Fruit fly (Drosophila melanogaster) whole organism, embryonic: ENCODE measurements around the gene CG12990.
A peak's percentile ranks its signal among the peaks of the same experiment; 100 is the strongest.

Experiments
- CG10462 ChIP-seq: fragments of 200-800 bp; sonication (Bioruptor generic); optimal IDR thresholded peaks from 2 replicates; lab custom pipeline; 2016; ENCODE audit warnings: missing biosample characterization, missing genetic modification characterization
- CG10654 ChIP-seq: fragments of 200-800 bp; sonication (Bioruptor generic); optimal IDR thresholded peaks from 2 replicates; lab custom pipeline; 2016; ENCODE audit warnings: missing biosample characterization, missing genetic modification characterization
- CG11247 ChIP-seq: fragments of 200-800 bp; sonication (Bioruptor generic); IDR thresholded peaks from 2 replicates; pipeline ENCODE4 v1.3.6; 2022; ENCODE audit warnings: missing biosample characterization, missing genetic modification characterization
- CG11695 ChIP-seq: fragments of 200-800 bp; sonication (Bioruptor generic); IDR thresholded peaks from 3 replicates; pipeline ENCODE4 v1.3.6; 2022; ENCODE audit warnings: missing biosample characterization, missing genetic modification characterization
- CG1233 ChIP-seq: fragments of 200-800 bp; sonication (Bioruptor generic); optimal IDR thresholded peaks from 4 replicates; lab custom pipeline; 2018; ENCODE audit warnings: missing biosample characterization, mild to moderate bottlenecking, missing genetic modification characterization
- CG12769 ChIP-seq: fragments of 200-800 bp; sonication (Bioruptor generic); optimal IDR thresholded peaks from 2 replicates; lab custom pipeline; 2019; ENCODE audit warnings: missing biosample characterization, mild to moderate bottlenecking, missing genetic modification characterization, moderate library complexity
- CG13296 ChIP-seq: fragments of 200-800 bp; sonication (Bioruptor generic); optimal IDR thresholded peaks from 3 replicates; lab custom pipeline; 2018; ENCODE audit warnings: missing biosample characterization, mild to moderate bottlenecking, missing genetic modification characterization
- CG13424 ChIP-seq: fragments of 200-800 bp; sonication (Bioruptor generic); optimal IDR thresholded peaks from 2 replicates; lab custom pipeline; 2019; ENCODE audit warnings: missing biosample characterization, mild to moderate bottlenecking, missing genetic modification characterization, moderate library complexity
- CG13775 ChIP-seq: fragments of 200-800 bp; sonication (Bioruptor generic); optimal IDR thresholded peaks from 3 replicates; lab custom pipeline; 2017; ENCODE audit warnings: missing biosample characterization, mild to moderate bottlenecking, missing genetic modification characterization
- CG15073 ChIP-seq: fragments of 200-800 bp; sonication (Bioruptor generic); optimal IDR thresholded peaks from 2 replicates; lab custom pipeline; 2016; ENCODE audit warnings: missing biosample characterization, missing genetic modification characterization
- CG17359 ChIP-seq: fragments of 200-800 bp; sonication (Bioruptor generic); optimal IDR thresholded peaks from 3 replicates; lab custom pipeline; 2018; ENCODE audit warnings: missing biosample characterization, mild to moderate bottlenecking, missing genetic modification characterization, moderate library complexity
- CG2712 ChIP-seq: fragments of 200-800 bp; optimal IDR thresholded peaks from 3 replicates; lab custom pipeline; 2019; ENCODE audit warnings: missing biosample characterization, mild to moderate bottlenecking, missing genetic modification characterization, moderate library complexity
- CG2875 ChIP-seq: fragments of 200-800 bp; sonication (Bioruptor generic); optimal IDR thresholded peaks from 2 replicates; lab custom pipeline; 2017; ENCODE audit warnings: missing biosample characterization, mild to moderate bottlenecking, missing genetic modification characterization, missing genetic modification reagents
- CG3407 ChIP-seq: fragments of 200-800 bp; sonication (Bioruptor generic); optimal IDR thresholded peaks from 2 replicates; lab custom pipeline; 2018; ENCODE audit warnings: missing biosample characterization, mild to moderate bottlenecking, missing genetic modification characterization
- CG4730 ChIP-seq: fragments of 200-800 bp; sonication (Bioruptor generic); IDR thresholded peaks from 2 replicates; pipeline ENCODE4 v1.3.6; 2022; ENCODE audit warnings: missing biosample characterization, missing genetic modification characterization
- CG7963 ChIP-seq: fragments of 200-800 bp; sonication (Bioruptor generic); IDR thresholded peaks from 3 replicates; pipeline ENCODE4 v1.3.6; 2022; ENCODE audit warnings: missing biosample characterization, missing genetic modification characterization; ENCODE audit not compliant: partially characterized antibody
- CG9215 ChIP-seq: fragments of 200-800 bp; sonication (Bioruptor generic); IDR thresholded peaks from 2 replicates; pipeline ENCODE4 v1.3.6; 2022; ENCODE audit warnings: missing biosample characterization, missing genetic modification characterization
- CG9609 ChIP-seq: fragments of 200-800 bp; sonication (Bioruptor generic); optimal IDR thresholded peaks from 3 replicates; lab custom pipeline; 2016; ENCODE audit warnings: missing biosample characterization, missing genetic modification characterization
- CG9817 ChIP-seq: fragments of 200-800 bp; sonication (Bioruptor generic); optimal IDR thresholded peaks from 2 replicates; lab custom pipeline; 2018; ENCODE audit warnings: missing biosample characterization, mild to moderate bottlenecking, missing genetic modification characterization, moderate library complexity
- CG9932 ChIP-seq: fragments of 200-800 bp; sonication (Bioruptor generic); IDR thresholded peaks from 2 replicates; pipeline ENCODE4 v1.3.6; 2022; ENCODE audit warnings: missing biosample characterization, missing genetic modification characterization
- CHES-1-like ChIP-seq: fragments of 200-800 bp; sonication (Bioruptor generic); optimal IDR thresholded peaks from 2 replicates; lab custom pipeline; 2016; ENCODE audit warnings: missing biosample characterization, missing genetic modification characterization
- GATAe ChIP-seq: fragments of 200-800 bp; sonication (Bioruptor generic); conservative IDR thresholded peaks from 2 replicates; pipeline ENCODE4 v1.3.6; 2022; ENCODE audit warnings: missing biosample characterization, missing genetic modification characterization
- H2.0 ChIP-seq: fragments of 200-800 bp; sonication (Bioruptor generic); IDR thresholded peaks from 2 replicates; pipeline ENCODE4 v1.3.6; 2022; ENCODE audit warnings: missing biosample characterization, missing genetic modification characterization
- Hr3 ChIP-seq: fragments of 200-800 bp; sonication (Bioruptor generic); optimal IDR thresholded peaks from 3 replicates; lab custom pipeline; 2016; ENCODE audit warnings: missing biosample characterization, missing genetic modification characterization
- MBD-R2 ChIP-seq: fragments of 200-800 bp; sonication (Bioruptor generic); IDR thresholded peaks from 2 replicates; pipeline ENCODE4 v1.3.6; 2022; ENCODE audit warnings: missing biosample characterization, missing genetic modification characterization
- Max ChIP-seq: fragments of 200-800 bp; sonication (Bioruptor generic); optimal IDR thresholded peaks from 2 replicates; lab custom pipeline; 2016; ENCODE audit warnings: missing biosample characterization, mild to moderate bottlenecking, missing genetic modification characterization
- Nf-YA ChIP-seq: fragments of 200-800 bp; sonication (Bioruptor generic); IDR thresholded peaks from 2 replicates; pipeline ENCODE4 v1.3.6; 2022; ENCODE audit warnings: missing biosample characterization, missing genetic modification characterization
- Optix ChIP-seq: fragments of 200-800 bp; sonication (Bioruptor generic); IDR thresholded peaks from 3 replicates; pipeline ENCODE4 v1.3.6; 2022; ENCODE audit warnings: missing biosample characterization, missing genetic modification characterization
- Stat92E ChIP-seq, 3 experiments: fragments of >200 bp in 2 of 3; fragments of 200-800 bp in 1 of 3; sonication (Bioruptor generic) in 1 of 3; optimal IDR thresholded peaks; 2 replicates each; lab custom pipeline; 2017 to 2019; ENCODE audit warnings: missing biosample characterization in 3 of 3, missing genetic modification characterization in 3 of 3, mild to moderate bottlenecking in 1 of 3, moderate library complexity in 1 of 3
- bab2 ChIP-seq: fragments of 200-800 bp; sonication (Bioruptor generic); optimal IDR thresholded peaks from 2 replicates; lab custom pipeline; 2016; ENCODE audit warnings: missing biosample characterization, missing genetic modification characterization
- chif ChIP-seq, 2 experiments: fragments of 200-800 bp; sonication (Bioruptor generic); optimal IDR thresholded peaks; 3 replicates each; lab custom pipeline; 2016; ENCODE audit warnings: missing biosample characterization in 2 of 2, missing genetic modification characterization in 2 of 2
- chn ChIP-seq: fragments of 200-800 bp; sonication (Bioruptor generic); optimal IDR thresholded peaks from 2 replicates; lab custom pipeline; 2016; ENCODE audit warnings: missing biosample characterization, missing genetic modification characterization
- disco-r ChIP-seq: fragments of 200-800 bp; sonication (Bioruptor generic); optimal IDR thresholded peaks from 2 replicates; lab custom pipeline; 2016; ENCODE audit warnings: missing biosample characterization, missing genetic modification characterization
- dm ChIP-seq: fragments of 200-800 bp; sonication (Bioruptor generic); optimal IDR thresholded peaks from 3 replicates; lab custom pipeline; 2016; ENCODE audit warnings: missing biosample characterization, missing genetic modification characterization
- esg ChIP-seq: fragments of 200-800 bp; sonication (Bioruptor generic); conservative IDR thresholded peaks from 2 replicates; pipeline ENCODE4 v1.3.6; 2022; ENCODE audit warnings: missing biosample characterization, missing genetic modification characterization
- fd3F ChIP-seq: fragments of 200-800 bp; sonication (Bioruptor generic); optimal IDR thresholded peaks from 2 replicates; lab custom pipeline; 2018; ENCODE audit warnings: missing biosample characterization, mild to moderate bottlenecking, missing genetic modification characterization, moderate library complexity
- gem ChIP-seq: fragments of 200-800 bp; sonication (Bioruptor generic); optimal IDR thresholded peaks from 2 replicates; lab custom pipeline; 2019; ENCODE audit warnings: missing biosample characterization, mild to moderate bottlenecking, missing genetic modification characterization, moderate library complexity
- grn ChIP-seq: fragments of 200-800 bp; sonication (Bioruptor generic); optimal IDR thresholded peaks from 3 replicates; lab custom pipeline; 2017; ENCODE audit warnings: missing biosample characterization, missing genetic modification characterization
- lbe ChIP-seq: fragments of 200-800 bp; sonication (Bioruptor generic); optimal IDR thresholded peaks from 2 replicates; lab custom pipeline; 2016; ENCODE audit warnings: missing biosample characterization, mild to moderate bottlenecking, missing genetic modification characterization
- pum ChIP-seq: fragments of 200-800 bp; sonication (Bioruptor generic); optimal IDR thresholded peaks from 2 replicates; lab custom pipeline; 2016; ENCODE audit warnings: missing biosample characterization, missing genetic modification characterization
- repo ChIP-seq: fragments of 200-800 bp; sonication (Bioruptor generic); optimal IDR thresholded peaks from 2 replicates; lab custom pipeline; 2016; ENCODE audit warnings: missing biosample characterization, missing genetic modification characterization
- sc ChIP-seq, 3 experiments: fragments of >200 bp in 2 of 3; fragments of 200-800 bp in 1 of 3; sonication (Bioruptor generic) in 1 of 3; optimal IDR thresholded peaks; 2 replicates in 2 of 3; 3 replicates in 1 of 3; lab custom pipeline; 2017; ENCODE audit warnings: mild to moderate bottlenecking in 1 of 3, missing biosample characterization in 1 of 3, missing genetic modification characterization in 1 of 3, missing genetic modification reagents in 1 of 3
- seq ChIP-seq: fragments of 200-800 bp; sonication (Bioruptor generic); IDR thresholded peaks from 2 replicates; pipeline ENCODE4 v1.3.6; 2022; ENCODE audit warnings: missing biosample characterization, missing genetic modification characterization
- sisA ChIP-seq: fragments of 200-800 bp; sonication (Bioruptor generic); IDR thresholded peaks from 2 replicates; pipeline ENCODE4 v1.3.6; 2022; ENCODE audit warnings: missing biosample characterization, missing genetic modification characterization
- tap ChIP-seq: fragments of 200-800 bp; optimal IDR thresholded peaks from 3 replicates; lab custom pipeline; 2019; ENCODE audit warnings: missing biosample characterization, mild to moderate bottlenecking, missing genetic modification characterization, moderate library complexity
- tgo ChIP-seq: fragments of 200-800 bp; sonication (Bioruptor generic); IDR thresholded peaks from 3 replicates; pipeline ENCODE4 v1.3.6; 2022; ENCODE audit warnings: missing biosample characterization, missing genetic modification characterization
- toy ChIP-seq: fragments of 200-800 bp; sonication (Bioruptor generic); IDR thresholded peaks from 2 replicates; pipeline ENCODE4 v1.3.6; 2022; ENCODE audit warnings: missing biosample characterization, missing genetic modification characterization
- trem ChIP-seq: fragments of 200-800 bp; optimal IDR thresholded peaks from 3 replicates; lab custom pipeline; 2019; ENCODE audit warnings: missing biosample characterization, mild to moderate bottlenecking, missing genetic modification characterization, moderate library complexity
- unpg ChIP-seq: fragments of 200-800 bp; sonication (Bioruptor generic); optimal IDR thresholded peaks from 3 replicates; lab custom pipeline; 2018; ENCODE audit warnings: missing biosample characterization, mild to moderate bottlenecking, missing genetic modification characterization, moderate library complexity
- yki ChIP-seq: fragments of >200 bp; optimal IDR thresholded peaks from 3 replicates; lab custom pipeline; 2018
- zfh2 ChIP-seq: fragments of 200-800 bp; sonication (Bioruptor generic); optimal IDR thresholded peaks from 2 replicates; lab custom pipeline; 2016; ENCODE audit warnings: missing biosample characterization, missing genetic modification characterization

Gene CG12990

dm6 chrX:17624983-17625401 is 46.7 kb downstream of the CG12990 start (continued):
- no peak for TF ChIP-seq sc (optimal IDR thresholded peaks at IDR 0.05; lab: Kevin White, UChicago)
- peak; percentile 48 for TF ChIP-seq sc (GFP tag; optimal IDR thresholded peaks at IDR 0.05; lab: Kevin White, UChicago)
- TF ChIP-seq tap (tag; lab: Kevin White, UChicago), result peak; percentile 93
- TF ChIP-seq CG9609 (GFP tag; lab: Kevin White, UChicago), result peak; percentile 71
- TF ChIP-seq grn (GFP tag; lab: Kevin White, UChicago), result peak; percentile 52
- TF ChIP-seq CG1233 (GFP tag; lab: Kevin White, UChicago), result peak; percentile 90
- peak; percentile 93 for TF ChIP-seq gem (tag; lab: Kevin White, UChicago)
- TF ChIP-seq MBD-R2 (GFP tag; lab: Robert Waterston, UW), result peak; percentile 58; the same call in 1 of the 2 replicates
- TF ChIP-seq repo (GFP tag; lab: Kevin White, UChicago), result peak; percentile 70
- TF ChIP-seq CG7963 (GFP tag; lab: Robert Waterston, UW), result no peak
- peak; percentile 62 for TF ChIP-seq CG2875 (GFP tag; lab: Kevin White, UChicago)
- TF ChIP-seq bab2, result peak; percentile 82
- peak; percentile 93 for TF ChIP-seq unpg (GFP tag; lab: Kevin White, UChicago)
- TF ChIP-seq disco-r (GFP tag; lab: Kevin White, UChicago), result peak; percentile 75
- TF ChIP-seq fd3F (GFP tag; lab: Kevin White, UChicago), result peak; percentile 89
- TF ChIP-seq CHES-1-like, result peak; percentile 81
- TF ChIP-seq zfh2, result peak; percentile 82
- peak; percentile 62 for TF ChIP-seq CG10462 (GFP tag; lab: Kevin White, UChicago)
- TF ChIP-seq Max (GFP tag; lab: Kevin White, UChicago), result peak; percentile 77
- peak; percentile 66 for TF ChIP-seq Hr3 (GFP tag; lab: Kevin White, UChicago)
- peak; percentile 93 for TF ChIP-seq CG13424 (tag; lab: Kevin White, UChicago)
- TF ChIP-seq CG15073 (GFP tag; lab: Kevin White, UChicago), result peak; percentile 37
- peak; percentile 79 for TF ChIP-seq CG10654 (GFP tag; lab: Kevin White, UChicago)
- peak; percentile 89 for TF ChIP-seq CG9817
- peak; percentile 90 for TF ChIP-seq CG12769 (tag; lab: Kevin White, UChicago)
- peak; percentile 82 for TF ChIP-seq lbe (GFP tag; lab: Kevin White, UChicago)
- peak; percentile 79 for TF ChIP-seq pum (GFP tag; lab: Kevin White, UChicago)
- peak; percentile 94 for TF ChIP-seq CG13296 (GFP tag; lab: Kevin White, UChicago)
- peak; percentile 62 for TF ChIP-seq CG9215
- TF ChIP-seq yki (lab: Kevin White, UChicago), result no peak
- TF ChIP-seq esg (GFP tag; lab: Robert Waterston, UW), result peak; percentile 77
- TF ChIP-seq H2.0 (GFP tag; lab: Robert Waterston, UW), result peak; percentile 52
- TF ChIP-seq trem, result peak; percentile 63
- TF ChIP-seq chn, result peak; percentile 83
- TF ChIP-seq GATAe, result no peak
- peak; percentile 64; the same call in 2 of the 3 replicates for TF ChIP-seq Optix (GFP tag; lab: Robert Waterston, UW)
- TF ChIP-seq CG2712 (tag; lab: Kevin White, UChicago), result peak; percentile 88
- TF ChIP-seq CG11247, result peak; percentile 72
- TF ChIP-seq Nf-YA (GFP tag; lab: Robert Waterston, UW), result peak; percentile 58
- peak; percentile 65 for TF ChIP-seq dm (GFP tag; lab: Kevin White, UChicago)
- TF ChIP-seq chif (GFP tag; optimal IDR thresholded peaks at IDR 0.05; lab: Kevin White, UChicago), result peak; percentile 68 to 78
- peak; percentile 71 for TF ChIP-seq tgo (GFP tag; lab: Robert Waterston, UW)
- TF ChIP-seq CG13775 (GFP tag; lab: Kevin White, UChicago), result peak; percentile 76
- TF ChIP-seq sisA (GFP tag; lab: Robert Waterston, UW), result peak; percentile 69
- peak; percentile 90 for TF ChIP-seq CG17359 (tag; lab: Kevin White, UChicago)
- peak; percentile 82 for TF ChIP-seq seq (GFP tag; lab: Robert Waterston, UW)
- TF ChIP-seq CG3407 (GFP tag; lab: Kevin White, UChicago), result peak; percentile 67
- peak; percentile 71 for TF ChIP-seq CG4730
- TF ChIP-seq CG9932 (GFP tag; lab: Robert Waterston, UW), result peak; percentile 71
- no peak for TF ChIP-seq Stat92E (GFP tag; optimal IDR thresholded peaks at IDR 0.05; lab: Kevin White, UChicago)
- TF ChIP-seq CG11695, result peak; percentile 92
- 0 out of 2 replicates have a peak, but pooled peaks have one; percentile 32 for TF ChIP-seq toy (GFP tag; lab: Robert Waterston, UW)
